Fruit fly (Drosophila melanogaster): ENCODE measurements around the gene CG5892.

DNA sequence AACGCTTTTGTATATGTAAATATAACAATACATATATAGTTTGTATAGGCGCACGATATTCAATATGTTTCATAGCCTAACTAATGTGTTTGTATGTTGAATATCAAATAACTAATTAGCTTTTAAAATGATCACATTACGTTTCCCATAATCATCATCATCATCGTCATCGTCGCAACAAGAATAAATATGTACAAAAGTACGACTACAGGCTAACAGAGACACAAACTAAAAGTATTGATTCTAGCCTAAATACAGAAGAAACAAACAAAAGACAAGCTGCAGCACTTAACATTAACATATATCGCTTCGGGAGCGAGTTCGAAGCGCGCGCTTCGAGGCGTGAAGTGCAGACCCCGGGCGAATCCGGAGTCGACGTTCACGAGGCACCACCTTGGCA, 28.8 kb downstream of the CG5892 start:
- TF ChIP-seq kay (GFP tag; ENCODE audit: borderline replicate concordance), result no peak
- TF ChIP-seq cnc (optimal IDR thresholded peaks at IDR 0.05), result no peak
- TF ChIP-seq pad (GFP tag; optimal IDR thresholded peaks at IDR 0.05), result no peak
- TF ChIP-seq bab1 (GFP tag; optimal IDR thresholded peaks at IDR 0.05), result no peak
- no peak for TF ChIP-seq Clk (GFP tag; optimal IDR thresholded peaks at IDR 0.05)
